Worm (Caenorhabditis elegans) whole organism, late embryonic: ENCODE results near the gene Y41G9A.10.

Experiments used
- ceh-18 ChIP-seq: sonication (generic microtip); optimal IDR thresholded peaks from 2 replicates; lab custom pipeline; 2016; ENCODE audit warnings: missing genetic modification characterization, missing compliant biosample characterization
- fax-1 ChIP-seq: sonication (generic microtip); optimal IDR thresholded peaks from 2 replicates; lab custom pipeline; 2016; ENCODE audit warnings: missing genotype, missing genetic modification characterization, missing compliant biosample characterization
- sox-2 ChIP-seq: fragments of 200-800 bp; sonication (Bioruptor generic); IDR thresholded peaks from 2 replicates; pipeline ENCODE4 v1.3.6; 2022; ENCODE audit warnings: missing genetic modification reagents, missing genetic modification characterization, missing compliant biosample characterization

- no peak for TF ChIP-seq sox-2 (GFP tag; lab: Robert Waterston, UW)
- no peak for TF ChIP-seq fax-1 (tag; lab: Kevin White, UChicago)
- no peak for TF ChIP-seq ceh-18 (tag; lab: Kevin White, UChicago)
Observed at ce11 chrX:2945950-2946349, 408 bp downstream of the Y41G9A.10 start.
